Worm (Caenorhabditis elegans): ENCODE data around the gene F28A10.4.
A peak's percentile ranks its signal among the peaks of the same experiment; 100 is the strongest.
"Not testable (repeated sequence)": the region's sequence is repeated elsewhere in the genome, so short reads cannot be mapped to it uniquely, and the experiment has no call there.

The F28A10.4 gene

ce11 chrII:848519-848918, 4.4 kb downstream of the F28A10.4 start, which contains the start of the genes acdh-9 and F28A10.13 (continued):
- TF ChIP-seq nhr-11 (tag; optimal IDR thresholded peaks at IDR 0.05) (no peak), nhr-12 (tag; optimal IDR thresholded peaks at IDR 0.05) (no peak), ceh-9 (tag; optimal IDR thresholded peaks at IDR 0.05) (no peak), lin-15B (tag; optimal IDR thresholded peaks at IDR 0.05) (peak; percentile 8), aly-2 (tag; optimal IDR thresholded peaks at IDR 0.05) (no peak), mdl-1 (tag; optimal IDR thresholded peaks at IDR 0.05) (peak; percentile 79), elt-3 (tag; optimal IDR thresholded peaks at IDR 0.05) (no peak), unc-39 (tag; optimal IDR thresholded peaks at IDR 0.05) (no peak), egl-27 (tag; optimal IDR thresholded peaks at IDR 0.05) (no peak), jun-1 (tag; optimal IDR thresholded peaks at IDR 0.05) (peak; percentile 36)

ce11 chrII:850567-850966, 6.5 kb downstream of the F28A10.4 start, which contains the start of gene F28A10.5:
Gene F28A10.5, minus strand, starts transcription at chrII:850667.
- not testable (repeated sequence) for TF ChIP-seq nhr-237, lsy-12, R02D3.7 (tag; optimal IDR thresholded peaks at IDR 0.05)

ce11 chrII:861564-861963, 17.5 kb downstream of the F28A10.4 start, which contains the start of gene Y46B2A.4:
Gene Y46B2A.4, plus strand, starts transcription at chrII:861864.
- TF ChIP-seq nfya-1 (tag; optimal IDR thresholded peaks at IDR 0.05; ENCODE audit: insufficient read depth) (no peak), fkh-10 (GFP tag; optimal IDR thresholded peaks at IDR 0.05) (no peak), mml-1 (tag; optimal IDR thresholded peaks at IDR 0.05) (no peak), daf-12 (tag; optimal IDR thresholded peaks at IDR 0.05) (no peak), elt-3 (tag; optimal IDR thresholded peaks at IDR 0.05) (no peak), nhr-76 (tag; optimal IDR thresholded peaks at IDR 0.05) (no peak), zag-1 (tag; optimal IDR thresholded peaks at IDR 0.05) (no peak)

- no peak for TF ChIP-seq nhr-76 (tag; optimal IDR thresholded peaks at IDR 0.05)
Measured at ce11 chrII:866801-867200, 22.7 kb downstream of the F28A10.4 start, which contains the start of gene Y46B2A.3. Gene Y46B2A.3, minus strand, starts transcription at chrII:866901.

ce11 chrII:868240-868864, 24.3 kb downstream of the F28A10.4 start, which contains the start of gene fbxc-51:
Gene fbxc-51, plus strand, starts transcription at chrII:868814.
- TF ChIP-seq fkh-10 (GFP tag; optimal IDR thresholded peaks at IDR 0.05), result no peak
- TF ChIP-seq ama-1 (optimal IDR thresholded peaks at IDR 0.05), result no peak
- TF ChIP-seq elt-1 (tag; optimal IDR thresholded peaks at IDR 0.05), result no peak
- TF ChIP-seq nhr-23 (tag; optimal IDR thresholded peaks at IDR 0.05), result no peak
- TF ChIP-seq sea-2 (GFP tag; optimal IDR thresholded peaks at IDR 0.05), result no peak
- TF ChIP-seq nhr-25 (tag; optimal IDR thresholded peaks at IDR 0.05), result no peak
- TF ChIP-seq mml-1 (tag; optimal IDR thresholded peaks at IDR 0.05), result no peak
- no peak for TF ChIP-seq pqm-1 (tag; optimal IDR thresholded peaks at IDR 0.05)
- TF ChIP-seq ZK546.5 (tag; optimal IDR thresholded peaks at IDR 0.05), result no peak
- no peak for TF ChIP-seq nhr-67 (tag; optimal IDR thresholded peaks at IDR 0.05)
- no peak for TF ChIP-seq skn-1 (tag; optimal IDR thresholded peaks at IDR 0.05)

ce11 chrII:869316-869715, 25.2 kb downstream of the F28A10.4 start:
- no peak for TF ChIP-seq nhr-11 (tag; optimal IDR thresholded peaks at IDR 0.05)
- no peak for TF ChIP-seq jun-1 (tag; optimal IDR thresholded peaks at IDR 0.05)
- no peak for TF ChIP-seq nhr-43 (tag; optimal IDR thresholded peaks at IDR 0.05; ENCODE audit: poor library complexity, severe bottlenecking)
- TF ChIP-seq elt-3 (tag; optimal IDR thresholded peaks at IDR 0.05), result no peak
- TF ChIP-seq sea-2 (GFP tag; optimal IDR thresholded peaks at IDR 0.05), result no peak
- TF ChIP-seq ZK546.5 (tag; optimal IDR thresholded peaks at IDR 0.05), result no peak
- TF ChIP-seq nhr-67 (tag; optimal IDR thresholded peaks at IDR 0.05), result no peak
- TF ChIP-seq nhr-76 (tag; optimal IDR thresholded peaks at IDR 0.05), result no peak
- TF ChIP-seq unc-39 (tag; optimal IDR thresholded peaks at IDR 0.05), result no peak
- no peak for TF ChIP-seq nhr-28 (tag; optimal IDR thresholded peaks at IDR 0.05)
- TF ChIP-seq ztf-11 (tag; optimal IDR thresholded peaks at IDR 0.05), result no peak
- no peak for TF ChIP-seq nhr-77 (tag; optimal IDR thresholded peaks at IDR 0.05)
- TF ChIP-seq hmg-11 (tag; optimal IDR thresholded peaks at IDR 0.05), result no peak

Data from whole organism, L3 larva.